Worm (Caenorhabditis elegans): ENCODE measurements around the gene F54B11.11.

F54B11.11 gene

DNA sequence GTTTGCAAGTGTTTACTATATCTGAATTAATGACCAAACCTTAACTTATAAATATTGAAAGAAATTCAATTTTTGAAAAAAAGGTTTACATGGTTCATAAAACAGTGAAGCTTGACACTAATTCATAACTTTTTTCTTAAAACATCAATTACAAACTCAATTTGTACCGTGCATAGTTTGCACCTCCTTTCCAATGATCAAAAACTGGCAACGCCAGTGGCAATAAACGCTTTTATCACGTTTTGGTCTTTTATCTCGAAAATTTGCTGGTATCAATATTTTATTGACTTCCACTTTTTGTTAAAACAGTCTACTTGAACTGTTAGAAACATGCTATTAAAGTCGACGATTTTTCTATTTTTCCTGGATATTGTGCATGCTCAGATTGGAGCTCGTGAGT, at the start of gene F54B11.11:
Gene F54B11.11 (plus strand): TSS at position 301 of the 400 bp plus-strand sequence.
- TF ChIP-seq C04F5.9 (tag; optimal IDR thresholded peaks at IDR 0.05): no peak
- TF ChIP-seq nhr-85 (tag): peak; percentile 33

- TF ChIP-seq skn-1 (tag; optimal IDR thresholded peaks at IDR 0.05) (peak; percentile 4), lin-39 (tag; optimal IDR thresholded peaks at IDR 0.05) (no peak)
Measured at ce11 chrX:13530015-13530778, 48.4 kb upstream of the F54B11.11 start.

DNA sequence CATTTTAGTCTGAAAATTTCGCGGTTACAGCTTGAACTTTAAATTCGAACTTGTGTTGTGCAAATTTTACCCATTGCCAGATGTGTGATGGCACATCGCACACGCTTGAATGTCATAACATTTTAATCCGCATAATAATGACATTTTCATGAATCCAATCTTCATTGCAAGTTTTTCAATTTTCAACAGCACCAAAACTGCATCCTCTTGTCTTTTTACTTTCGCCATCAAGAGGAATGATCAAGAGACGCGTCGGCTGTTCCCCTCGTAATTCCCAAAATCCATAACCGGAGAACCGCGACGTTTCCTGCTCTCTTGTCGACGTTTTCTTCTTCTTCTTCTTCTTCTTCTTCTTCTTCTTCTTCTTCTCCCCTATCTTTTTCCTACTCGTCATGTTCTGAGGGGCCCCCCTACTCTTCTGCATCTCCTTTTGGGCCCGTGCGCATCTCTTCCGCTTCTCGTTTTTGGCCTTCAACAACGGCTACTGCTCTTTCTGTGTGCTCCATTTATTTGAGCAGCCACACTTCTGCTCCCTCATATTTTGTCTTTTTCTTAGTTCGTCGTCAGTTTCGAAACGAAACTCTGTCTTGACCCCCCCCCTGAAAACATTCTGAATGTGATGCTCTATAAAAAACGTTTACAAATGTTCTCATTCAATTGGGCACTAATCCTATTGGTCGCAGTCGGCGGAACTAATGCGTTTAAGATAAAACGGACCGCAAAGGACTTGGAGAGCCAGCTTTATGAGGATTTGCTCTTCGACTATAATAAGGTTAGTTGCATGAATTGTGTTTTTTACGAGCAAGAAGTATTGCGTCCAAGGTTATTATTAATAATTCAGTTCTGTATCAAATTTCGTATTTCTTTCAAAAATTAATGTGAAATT, 45.9 kb upstream of the F54B11.11 start, which contains the start of gene acr-12:
Gene acr-12 (plus strand): TSS at position 430 of the 886 bp plus-strand sequence.
- TF ChIP-seq elt-2 (tag; optimal IDR thresholded peaks at IDR 0.05) (no peak), lin-39 (tag; optimal IDR thresholded peaks at IDR 0.05) (no peak), lin-14 (GFP tag; optimal IDR thresholded peaks at IDR 0.05) (peak; percentile 72), aha-1 (tag; optimal IDR thresholded peaks at IDR 0.05) (no peak), ceh-82 (tag; optimal IDR thresholded peaks at IDR 0.05) (peak in 1 of 3 experiments; percentile 10), mep-1 (tag; optimal IDR thresholded peaks at IDR 0.05) (no peak), efl-1 (optimal IDR thresholded peaks at IDR 0.05) (no peak), efl-1 (GFP tag; optimal IDR thresholded peaks at IDR 0.05 in 1 of 2) (no peak), C16A3.4 (tag; optimal IDR thresholded peaks at IDR 0.05) (no peak), ets-5 (GFP tag; IDR thresholded peaks at IDR 0.05) (no peak)

DNA sequence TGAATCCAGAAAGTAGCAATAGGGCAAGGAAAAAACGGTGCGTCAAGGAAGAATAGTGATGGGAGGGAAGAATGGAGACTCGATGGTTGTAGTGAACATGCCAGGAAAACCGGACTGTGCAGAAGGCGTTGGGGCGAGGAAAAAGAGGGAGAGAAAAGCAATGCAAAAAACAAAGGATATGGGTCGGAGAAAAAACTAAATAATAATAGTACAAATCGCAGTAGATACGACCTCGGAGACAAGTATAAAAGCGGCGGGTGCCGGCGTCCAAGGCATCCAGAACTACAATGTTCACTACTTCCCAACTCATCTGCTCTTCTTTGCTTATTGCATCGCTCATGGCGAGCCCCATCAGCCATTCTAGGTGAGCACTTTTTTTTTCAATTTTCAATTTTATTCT, 41.8 kb upstream of the F54B11.11 start, which contains the start of gene R01E6.5:
Gene R01E6.5 (plus strand): TSS at position 301 of the 400 bp plus-strand sequence.
- no peak for TF ChIP-seq egl-13 (tag; optimal IDR thresholded peaks at IDR 0.05)
- TF ChIP-seq sup-37 (GFP tag; optimal IDR thresholded peaks at IDR 0.05): no peak
- TF ChIP-seq pax-3 (tag; optimal IDR thresholded peaks at IDR 0.05): no peak
- no peak for TF ChIP-seq lin-13 (GFP tag; optimal IDR thresholded peaks at IDR 0.05)
- no peak for TF ChIP-seq grh-1 (GFP tag; IDR thresholded peaks at IDR 0.05)
- no peak for TF ChIP-seq irx-1 (tag; optimal IDR thresholded peaks at IDR 0.05)
- no peak for TF ChIP-seq tlp-1 (tag; optimal IDR thresholded peaks at IDR 0.05)
- no peak for TF ChIP-seq unc-130 (tag; optimal IDR thresholded peaks at IDR 0.05)
- TF ChIP-seq snpc-4 (tag; optimal IDR thresholded peaks at IDR 0.05): no peak
- TF ChIP-seq unc-86 (tag; optimal IDR thresholded peaks at IDR 0.05): no peak
- TF ChIP-seq fkh-8 (tag; optimal IDR thresholded peaks at IDR 0.05): no peak
- TF ChIP-seq pqm-1 (tag; optimal IDR thresholded peaks at IDR 0.05): no peak
- TF ChIP-seq unc-98 (GFP tag; IDR thresholded peaks at IDR 0.05): no peak
- no peak for TF ChIP-seq sptf-1 (tag; optimal IDR thresholded peaks at IDR 0.05)
- no peak for TF ChIP-seq efl-1 (optimal IDR thresholded peaks at IDR 0.05)
- no peak for TF ChIP-seq efl-1 (GFP tag; optimal IDR thresholded peaks at IDR 0.05 in 1 of 2)

ce11 chrX:13539701-13540100, 38.9 kb upstream of the F54B11.11 start:
- no peak for TF ChIP-seq C34B4.2 (tag; optimal IDR thresholded peaks at IDR 0.05)
- no peak for TF ChIP-seq lin-15B (tag; optimal IDR thresholded peaks at IDR 0.05)
- no peak for TF ChIP-seq dsc-1 (tag; optimal IDR thresholded peaks at IDR 0.05)
- no peak for TF ChIP-seq fkh-4 (tag; optimal IDR thresholded peaks at IDR 0.05; ENCODE audit: borderline replicate concordance)
- TF ChIP-seq C16A3.4 (tag; optimal IDR thresholded peaks at IDR 0.05): peak; percentile 58
- peak; percentile 83 for TF ChIP-seq blmp-1 (tag; optimal IDR thresholded peaks at IDR 0.05)
- no peak for TF ChIP-seq pax-3 (tag; optimal IDR thresholded peaks at IDR 0.05)
- TF ChIP-seq efl-3 (GFP tag; optimal IDR thresholded peaks at IDR 0.05): peak; percentile 24
- TF ChIP-seq isw-1 (GFP tag; IDR thresholded peaks at IDR 0.05): no peak
- TF ChIP-seq C04F5.9 (tag; optimal IDR thresholded peaks at IDR 0.05): no peak
- no peak for TF ChIP-seq ceh-8 (GFP tag; optimal IDR thresholded peaks at IDR 0.05)
- TF ChIP-seq fkh-8 (tag; optimal IDR thresholded peaks at IDR 0.05): no peak
- no peak for TF ChIP-seq fkh-10 (GFP tag; optimal IDR thresholded peaks at IDR 0.05)
- TF ChIP-seq alr-1 (tag; optimal IDR thresholded peaks at IDR 0.05; ENCODE audit: borderline replicate concordance): no peak
- TF ChIP-seq grh-1 (GFP tag; IDR thresholded peaks at IDR 0.05): peak; percentile 85
- TF ChIP-seq tlp-1 (tag; optimal IDR thresholded peaks at IDR 0.05): no peak
- TF ChIP-seq ztf-4 (tag; optimal IDR thresholded peaks at IDR 0.05): no peak
- TF ChIP-seq lin-35 (GFP tag; optimal IDR thresholded peaks at IDR 0.05): peak in 1 of 2 experiments; percentile 72
- TF ChIP-seq lin-39 (tag; optimal IDR thresholded peaks at IDR 0.05): no peak
- TF ChIP-seq vab-15 (tag; optimal IDR thresholded peaks at IDR 0.05): no peak
- peak; percentile 4 for TF ChIP-seq rnt-1 (tag; optimal IDR thresholded peaks at IDR 0.05)
- no peak for TF ChIP-seq unc-62 (GFP tag; optimal IDR thresholded peaks at IDR 0.05)
- TF ChIP-seq lin-14 (GFP tag; optimal IDR thresholded peaks at IDR 0.05): peak; percentile 87
